Fruit fly (Drosophila melanogaster): Measurements from ENCODE around the gene smg.

dm6 chr3L:8966324-8967011 is 31.3 kb downstream of the smg start, which contains the start of the genes CG5653 and CG5021:
- TF ChIP-seq CG8478 (optimal IDR thresholded peaks at IDR 0.05) = no peak
- TF ChIP-seq CTCF (optimal IDR thresholded peaks at IDR 0.05) = no peak
